Fruit fly (Drosophila melanogaster) whole organism, pupa: Measurements from ENCODE around the gene Gclm.

Source experiments
- CG10348 ChIP-seq: fragments of 200-800 bp; sonication (Bioruptor generic); IDR thresholded peaks from 2 replicates; pipeline ENCODE4 v1.3.6; 2022; ENCODE audit warnings: missing biosample characterization, missing genetic modification characterization
- CG12605 ChIP-seq: fragments of 200-800 bp; sonication (Bioruptor generic); IDR thresholded peaks from 2 replicates; pipeline ENCODE4 v1.3.6; 2022; ENCODE audit warnings: missing biosample characterization, missing genetic modification characterization
- CG13204 ChIP-seq: fragments of 200-800 bp; sonication (Bioruptor generic); optimal IDR thresholded peaks from 2 replicates; lab custom pipeline; 2018; ENCODE audit warnings: missing biosample characterization, mild to moderate bottlenecking, missing genetic modification characterization, moderate library complexity
- CG14655 ChIP-seq: fragments of 200-800 bp; sonication (Bioruptor generic); optimal IDR thresholded peaks from 3 replicates; lab custom pipeline; 2017; ENCODE audit warnings: mild to moderate bottlenecking, missing biosample characterization, missing genetic modification reagents, missing genetic modification characterization
- CG15710 ChIP-seq: fragments of 200-800 bp; sonication (Bioruptor generic); optimal IDR thresholded peaks from 2 replicates; lab custom pipeline; 2018; ENCODE audit warnings: missing biosample characterization, mild to moderate bottlenecking, missing genetic modification characterization, moderate library complexity
- CG17806 ChIP-seq: fragments of 200-800 bp; sonication (Bioruptor generic); optimal IDR thresholded peaks from 2 replicates; lab custom pipeline; 2018; ENCODE audit warnings: missing biosample characterization, mild to moderate bottlenecking, missing genetic modification characterization, moderate library complexity
- CG32121 ChIP-seq: fragments of 200-800 bp; sonication (Bioruptor generic); IDR thresholded peaks from 2 replicates; pipeline ENCODE4 v1.3.6; 2022; ENCODE audit warnings: missing biosample characterization, missing genetic modification characterization
- CG34367 ChIP-seq: fragments of 200-800 bp; sonication (Bioruptor generic); optimal IDR thresholded peaks from 2 replicates; lab custom pipeline; 2018; ENCODE audit warnings: missing biosample characterization, mild to moderate bottlenecking, missing genetic modification characterization
- CG4496 ChIP-seq: fragments of 200-800 bp; sonication (Bioruptor generic); IDR thresholded peaks from 3 replicates; pipeline ENCODE4 v1.3.6; 2022; ENCODE audit warnings: missing biosample characterization, missing genetic modification characterization
- CG8159 ChIP-seq: fragments of 200-800 bp; sonication (Bioruptor generic); optimal IDR thresholded peaks from 3 replicates; lab custom pipeline; 2018; ENCODE audit warnings: missing biosample characterization, mild to moderate bottlenecking, missing genetic modification characterization, moderate library complexity
- CG8301 ChIP-seq: fragments of 200-800 bp; sonication (Bioruptor generic); optimal IDR thresholded peaks from 2 replicates; lab custom pipeline; 2018; ENCODE audit warnings: missing biosample characterization, mild to moderate bottlenecking, missing genetic modification characterization
- CG9948 ChIP-seq: fragments of 200-800 bp; sonication (Bioruptor generic); optimal IDR thresholded peaks from 2 replicates; lab custom pipeline; 2018; ENCODE audit warnings: missing biosample characterization, mild to moderate bottlenecking, missing genetic modification characterization, moderate library complexity
- D1 ChIP-seq: fragments of 200-800 bp; sonication (Bioruptor generic); optimal IDR thresholded peaks from 2 replicates; lab custom pipeline; 2018; ENCODE audit warnings: missing biosample characterization, mild to moderate bottlenecking, missing genetic modification characterization, moderate library complexity
- EcR ChIP-seq: fragments of 200-800 bp; sonication (Bioruptor generic); optimal IDR thresholded peaks from 3 replicates; lab custom pipeline; 2019; ENCODE audit warnings: missing biosample characterization, missing genetic modification characterization, mild to moderate bottlenecking, moderate library complexity, missing genetic modification reagents
- Ets98B ChIP-seq: fragments of 200-800 bp; sonication (Bioruptor generic); IDR thresholded peaks from 2 replicates; pipeline ENCODE4 v1.3.6; 2022; ENCODE audit warnings: missing biosample characterization, missing genetic modification characterization
- Pif1A ChIP-seq: fragments of 200-800 bp; sonication (Bioruptor generic); optimal IDR thresholded peaks from 3 replicates; lab custom pipeline; 2016; ENCODE audit warnings: missing biosample characterization, missing genetic modification characterization
- Pif1B ChIP-seq: fragments of 200-800 bp; sonication (Bioruptor generic); optimal IDR thresholded peaks from 3 replicates; lab custom pipeline; 2016; ENCODE audit warnings: missing biosample characterization, missing genetic modification characterization
- Snoo ChIP-seq: fragments of 200-800 bp; sonication (Bioruptor generic); optimal IDR thresholded peaks from 3 replicates; lab custom pipeline; 2017; ENCODE audit warnings: missing biosample characterization, mild to moderate bottlenecking, missing genetic modification characterization, inconsistent platforms
- fd96Ca ChIP-seq: fragments of 200-800 bp; sonication (Bioruptor generic); IDR thresholded peaks from 3 replicates; pipeline ENCODE4 v1.3.6; 2022; ENCODE audit warnings: missing biosample characterization, missing genetic modification characterization
- gl ChIP-seq: fragments of 200-800 bp; sonication (Bioruptor generic); optimal IDR thresholded peaks from 2 replicates; lab custom pipeline; 2018; ENCODE audit warnings: missing biosample characterization, mild to moderate bottlenecking, missing genetic modification characterization
- rn ChIP-seq: fragments of 200-800 bp; sonication (Bioruptor generic); IDR thresholded peaks from 2 replicates; pipeline ENCODE4 v1.3.6; 2022; ENCODE audit warnings: missing biosample characterization, missing genetic modification characterization

Gene Gclm

dm6 chr3R:22673528-22673959 lies 12.8 kb downstream of the Gclm start:
- TF ChIP-seq CG8301: peak; percentile 12
- TF ChIP-seq EcR (GFP tag; lab: Kevin White, UChicago): no peak
- TF ChIP-seq D1 (tag; lab: Kevin White, UChicago): peak; percentile 10
- TF ChIP-seq CG34367 (tag; lab: Kevin White, UChicago): peak; percentile 51
- peak; percentile 61 for TF ChIP-seq CG17806 (tag; lab: Kevin White, UChicago)
- peak; percentile 45 for TF ChIP-seq Pif1B (GFP tag; lab: Kevin White, UChicago)
- no peak for TF ChIP-seq CG32121 (GFP tag; lab: Robert Waterston, UW)
- TF ChIP-seq CG15710: peak; percentile 62
- peak; percentile 67 for TF ChIP-seq CG9948 (tag; lab: Kevin White, UChicago)
- TF ChIP-seq CG8159 (tag; lab: Kevin White, UChicago): peak; percentile 76

- TF ChIP-seq CG12605 (GFP tag; lab: Robert Waterston, UW) (no peak), CG17806 (tag; lab: Kevin White, UChicago) (no peak)
Measured at dm6 chr3R:22672695-22673346, 13.5 kb downstream of the Gclm start.

- TF ChIP-seq Ets98B (no peak), Pif1A (GFP tag; lab: Kevin White, UChicago) (no peak), CG17806 (tag; lab: Kevin White, UChicago) (no peak), fd96Ca (GFP tag; lab: Robert Waterston, UW) (no peak), rn (GFP tag; lab: Robert Waterston, UW) (no peak), CG32121 (GFP tag; lab: Robert Waterston, UW) (no peak), CG8301 (no peak), CG34367 (tag; lab: Kevin White, UChicago) (no peak), CG8159 (tag; lab: Kevin White, UChicago) (no peak), Snoo (no peak), Pif1B (GFP tag; lab: Kevin White, UChicago) (no peak), CG13204 (GFP tag; lab: Kevin White, UChicago) (no peak), CG9948 (tag; lab: Kevin White, UChicago) (no peak), gl (tag; lab: Kevin White, UChicago) (no peak), CG14655 (GFP tag; lab: Kevin White, UChicago) (no peak), D1 (tag; lab: Kevin White, UChicago) (no peak), CG4496 (GFP tag; lab: Robert Waterston, UW) (no peak), CG15710 (no peak), CG10348 (no peak)
- TF ChIP-seq, all 21 proteins: peak for 0
Measured at dm6 chr3R:22669789-22670426, 16.4 kb downstream of the Gclm start.

dm6 chr3R:22669121-22669520 lies 17.2 kb downstream of the Gclm start:
- no peak for TF ChIP-seq Ets98B
- TF ChIP-seq CG8159 (tag; lab: Kevin White, UChicago): no peak
- no peak for TF ChIP-seq CG14655 (GFP tag; lab: Kevin White, UChicago)
- no peak for TF ChIP-seq CG32121 (GFP tag; lab: Robert Waterston, UW)
- no peak for TF ChIP-seq CG12605 (GFP tag; lab: Robert Waterston, UW)
- no peak for TF ChIP-seq CG15710
- TF ChIP-seq EcR (GFP tag; lab: Kevin White, UChicago): no peak
- no peak for TF ChIP-seq CG10348
- no peak for TF ChIP-seq CG8301
- TF ChIP-seq Snoo: no peak
- TF ChIP-seq Pif1B (GFP tag; lab: Kevin White, UChicago): no peak
- no peak for TF ChIP-seq Pif1A (GFP tag; lab: Kevin White, UChicago)
- no peak for TF ChIP-seq CG17806 (tag; lab: Kevin White, UChicago)
- no peak for TF ChIP-seq CG4496 (GFP tag; lab: Robert Waterston, UW)
- no peak for TF ChIP-seq rn (GFP tag; lab: Robert Waterston, UW)
- TF ChIP-seq CG9948 (tag; lab: Kevin White, UChicago): no peak

dm6 chr3R:22668622-22669021 lies 17.7 kb downstream of the Gclm start:
- TF ChIP-seq Ets98B (peak; percentile 15; the same call in 1 of the 2 replicates), CG15710 (peak; percentile 22), D1 (tag; lab: Kevin White, UChicago) (no peak), CG14655 (GFP tag; lab: Kevin White, UChicago) (peak; percentile 27), rn (GFP tag; lab: Robert Waterston, UW) (no peak), CG17806 (tag; lab: Kevin White, UChicago) (peak; percentile 11), CG10348 (no peak), EcR (GFP tag; lab: Kevin White, UChicago) (no peak), fd96Ca (GFP tag; lab: Robert Waterston, UW) (no peak), Pif1A (GFP tag; lab: Kevin White, UChicago) (peak; percentile 39), CG8301 (no peak), CG4496 (GFP tag; lab: Robert Waterston, UW) (peak; percentile 67), CG12605 (GFP tag; lab: Robert Waterston, UW) (no peak), Pif1B (GFP tag; lab: Kevin White, UChicago) (peak; percentile 11), CG32121 (GFP tag; lab: Robert Waterston, UW) (peak; percentile 53; the same call in 1 of the 2 replicates), CG8159 (tag; lab: Kevin White, UChicago) (no peak), CG9948 (tag; lab: Kevin White, UChicago) (peak; percentile 25), CG34367 (tag; lab: Kevin White, UChicago) (no peak), Snoo (no peak)
